Worm (Caenorhabditis elegans): ENCODE data around the gene tbc-8.

tbc-8 gene

DNA sequence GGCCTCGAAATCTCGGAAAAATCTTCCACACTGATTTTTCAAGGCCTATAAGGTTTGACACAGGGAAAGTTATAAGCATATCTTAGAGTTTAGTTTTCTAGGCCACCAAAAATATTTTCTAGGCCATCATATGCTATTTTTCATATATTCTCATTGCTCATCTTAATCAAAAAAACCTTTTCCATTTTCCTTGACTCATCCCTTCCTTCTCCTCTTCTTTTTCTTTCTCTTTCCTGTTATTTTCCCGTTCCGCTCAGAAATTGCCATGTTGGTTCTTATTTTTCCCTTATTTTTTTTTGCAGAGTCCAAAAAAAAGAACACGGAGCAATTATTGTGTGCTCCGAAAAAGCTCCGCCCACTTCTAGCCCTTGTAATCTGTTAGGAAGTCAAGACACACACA, at the start of gene tbc-8:
Gene tbc-8, plus strand, starts transcription at position 301 of the 400 bp plus-strand sequence.
- TF ChIP-seq daf-12 (tag; optimal IDR thresholded peaks at IDR 0.05) = no peak
- no peak for TF ChIP-seq lsy-12 (tag; optimal IDR thresholded peaks at IDR 0.05)
- TF ChIP-seq nfya-1 (tag; optimal IDR thresholded peaks at IDR 0.05; ENCODE audit: insufficient read depth) = no peak
- no peak for TF ChIP-seq egl-27 (tag; optimal IDR thresholded peaks at IDR 0.05)
- TF ChIP-seq unc-39 (tag; optimal IDR thresholded peaks at IDR 0.05) = no peak
- TF ChIP-seq sea-2 (GFP tag; optimal IDR thresholded peaks at IDR 0.05) = no peak
- no peak for TF ChIP-seq lin-15B (tag; optimal IDR thresholded peaks at IDR 0.05)
- no peak for TF ChIP-seq nhr-43 (tag; optimal IDR thresholded peaks at IDR 0.05; ENCODE audit: poor library complexity, severe bottlenecking)
- TF ChIP-seq tbx-2 (tag; optimal IDR thresholded peaks at IDR 0.05) = no peak

DNA sequence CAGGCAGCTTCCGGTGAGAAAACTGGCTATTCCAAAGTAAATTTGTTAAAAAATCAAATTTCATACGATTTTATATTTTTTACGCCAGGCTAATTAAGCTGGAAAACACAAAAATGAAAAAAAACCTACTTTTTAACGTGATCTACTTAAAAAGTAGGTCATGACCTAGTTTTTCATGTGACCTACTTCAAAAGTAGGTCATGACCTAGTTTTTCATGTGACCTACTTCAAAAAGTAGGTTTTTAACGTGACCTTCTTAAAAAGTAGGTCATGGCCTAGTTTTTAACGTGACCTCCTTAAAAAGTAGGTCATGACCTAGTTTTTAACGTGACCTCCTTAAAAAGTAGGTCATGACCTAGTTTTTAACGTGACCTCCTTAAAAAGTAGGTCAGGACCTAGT, 48.1 kb upstream of the tbc-8 start:
- peak; percentile 68 for TF ChIP-seq nhr-23 (tag; optimal IDR thresholded peaks at IDR 0.05)

DNA sequence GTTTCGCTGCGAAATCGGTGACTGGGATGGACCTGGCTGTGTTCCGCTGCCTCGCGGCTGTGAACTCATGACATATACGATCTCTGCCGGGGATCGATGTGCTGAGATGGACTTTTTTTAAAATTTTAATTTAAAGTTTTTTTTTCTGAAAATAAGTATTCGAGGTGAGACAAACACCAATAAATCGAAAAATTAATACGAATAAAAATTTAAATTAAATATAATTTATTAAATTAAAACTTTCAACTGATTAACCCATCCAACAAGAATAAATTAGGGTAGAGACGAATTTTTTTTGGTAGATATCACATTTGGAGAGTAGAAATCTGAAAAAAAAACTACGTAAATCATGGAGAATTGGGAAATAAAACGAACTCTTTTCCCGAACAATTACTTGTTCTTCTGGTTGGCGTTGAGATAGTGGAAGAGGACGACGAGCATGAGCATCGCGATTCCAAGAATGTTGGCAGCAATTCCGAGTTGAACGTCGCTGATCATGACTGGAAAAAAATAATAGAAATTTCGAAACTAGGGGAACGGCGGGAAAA, 46.6 kb upstream of the tbc-8 start, which contains the start of the genes unc-50 and ostf-4:
Gene unc-50, minus strand, starts transcription at position 101 of the 548 bp plus-strand sequence.
Gene ostf-4, minus strand, starts transcription at position 498 of the 548 bp plus-strand sequence.
- no peak for TF ChIP-seq nhr-77 (tag; optimal IDR thresholded peaks at IDR 0.05)
- no peak for TF ChIP-seq ceh-82 (tag; optimal IDR thresholded peaks at IDR 0.05)
- TF ChIP-seq fkh-2 (tag; optimal IDR thresholded peaks at IDR 0.05) = no peak
- TF ChIP-seq lsy-12 (tag; optimal IDR thresholded peaks at IDR 0.05) = no peak
- TF ChIP-seq nhr-11 (tag; optimal IDR thresholded peaks at IDR 0.05) = no peak

DNA sequence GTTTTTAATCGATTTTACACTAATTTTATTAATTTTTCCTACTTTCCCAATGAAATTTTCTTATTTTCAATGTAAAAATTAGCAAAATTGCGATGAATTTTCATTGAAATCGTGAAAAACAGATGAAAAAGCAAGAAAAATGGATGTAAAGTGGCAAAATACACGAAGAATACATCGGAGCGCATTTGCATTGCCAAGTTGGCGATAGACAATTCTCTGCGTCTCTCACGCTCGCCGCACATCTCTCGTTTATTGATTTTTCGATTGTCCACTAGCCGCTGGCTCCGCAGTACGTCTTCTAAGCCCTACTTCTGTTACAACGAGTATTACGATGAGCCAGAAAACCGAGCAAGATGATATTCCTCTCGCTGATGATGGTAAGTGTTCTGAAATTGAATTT, 46.0 kb upstream of the tbc-8 start, which contains the start of gene unc-69:
Gene unc-69, plus strand, starts transcription at position 185 of the 400 bp plus-strand sequence.
- TF ChIP-seq fkh-2 (tag; optimal IDR thresholded peaks at IDR 0.05) (no peak), ztf-11 (tag; optimal IDR thresholded peaks at IDR 0.05) (no peak), elt-1 (tag; optimal IDR thresholded peaks at IDR 0.05) (no peak), nhr-28 (tag; optimal IDR thresholded peaks at IDR 0.05) (no peak), fos-1 (tag; optimal IDR thresholded peaks at IDR 0.05) (no peak), tbx-2 (tag; optimal IDR thresholded peaks at IDR 0.05) (no peak), elt-3 (tag; optimal IDR thresholded peaks at IDR 0.05) (no peak), ceh-82 (tag; optimal IDR thresholded peaks at IDR 0.05) (no peak), sea-2 (GFP tag; optimal IDR thresholded peaks at IDR 0.05) (no peak), unc-62 (GFP tag; optimal IDR thresholded peaks at IDR 0.05) (no peak), ceh-9 (tag; optimal IDR thresholded peaks at IDR 0.05) (no peak), ceh-16 (tag; optimal IDR thresholded peaks at IDR 0.05) (no peak), jun-1 (tag; optimal IDR thresholded peaks at IDR 0.05) (no peak), hmg-11 (tag; optimal IDR thresholded peaks at IDR 0.05) (peak; percentile 88), zag-1 (tag; optimal IDR thresholded peaks at IDR 0.05) (no peak), nfya-1 (tag; optimal IDR thresholded peaks at IDR 0.05; ENCODE audit: insufficient read depth) (peak; percentile 86), egl-27 (tag; optimal IDR thresholded peaks at IDR 0.05) (no peak), nhr-77 (tag; optimal IDR thresholded peaks at IDR 0.05) (no peak), fkh-10 (GFP tag; optimal IDR thresholded peaks at IDR 0.05) (no peak), nhr-11 (tag; optimal IDR thresholded peaks at IDR 0.05) (no peak), nhr-67 (tag; optimal IDR thresholded peaks at IDR 0.05) (no peak), nhr-237 (tag; optimal IDR thresholded peaks at IDR 0.05) (no peak), snpc-4 (tag; optimal IDR thresholded peaks at IDR 0.05) (peak; percentile 28), ama-1 (optimal IDR thresholded peaks at IDR 0.05) (no peak), ceh-28 (tag; optimal IDR thresholded peaks at IDR 0.05) (peak; percentile 88), lsy-12 (tag; optimal IDR thresholded peaks at IDR 0.05) (no peak), egl-5 (tag; optimal IDR thresholded peaks at IDR 0.05) (peak; percentile 37), nhr-76 (tag; optimal IDR thresholded peaks at IDR 0.05) (no peak), unc-39 (tag; optimal IDR thresholded peaks at IDR 0.05) (no peak), ZK546.5 (tag; optimal IDR thresholded peaks at IDR 0.05) (no peak), daf-12 (tag; optimal IDR thresholded peaks at IDR 0.05) (no peak), pqm-1 (tag; optimal IDR thresholded peaks at IDR 0.05) (no peak), nhr-25 (tag; optimal IDR thresholded peaks at IDR 0.05) (peak; percentile 12), nhr-23 (tag; optimal IDR thresholded peaks at IDR 0.05) (peak; percentile 56), nhr-43 (tag; optimal IDR thresholded peaks at IDR 0.05; ENCODE audit: poor library complexity, severe bottlenecking) (no peak), pha-4 (tag; optimal IDR thresholded peaks at IDR 0.05) (peak; percentile 80), mdl-1 (tag; optimal IDR thresholded peaks at IDR 0.05) (no peak), R02D3.7 (tag; optimal IDR thresholded peaks at IDR 0.05) (no peak), aly-2 (tag; optimal IDR thresholded peaks at IDR 0.05) (no peak), ztf-4 (tag; optimal IDR thresholded peaks at IDR 0.05) (no peak), nhr-12 (tag; optimal IDR thresholded peaks at IDR 0.05) (no peak), elt-2 (tag; optimal IDR thresholded peaks at IDR 0.05) (peak; percentile 7), lin-39 (tag; optimal IDR thresholded peaks at IDR 0.05) (peak; percentile 79), mml-1 (tag; optimal IDR thresholded peaks at IDR 0.05) (no peak), skn-1 (tag; optimal IDR thresholded peaks at IDR 0.05) (no peak)
